Fruit fly (Drosophila melanogaster) whole organism, embryonic: ENCODE measurements around the gene Tbca.

Experiments
- Antp ChIP-seq: fragments of 200-800 bp; sonication (Bioruptor generic); optimal IDR thresholded peaks from 3 replicates; lab custom pipeline; 2016; ENCODE audit warnings: missing biosample characterization, missing genetic modification characterization
- Asciz ChIP-seq: fragments of 200-800 bp; sonication (Bioruptor generic); optimal IDR thresholded peaks from 2 replicates; lab custom pipeline; 2017; ENCODE audit warnings: missing biosample characterization, mild to moderate bottlenecking, missing genetic modification characterization, missing genetic modification reagents
- Awh ChIP-seq: fragments of 200-800 bp; sonication (Bioruptor generic); IDR thresholded peaks from 2 replicates; pipeline ENCODE4, ENCODE4 v1.3.6; 2022; ENCODE audit warnings: missing biosample characterization, missing genetic modification characterization
- B-H2 ChIP-seq: fragments of 200-800 bp; sonication (Bioruptor generic); optimal IDR thresholded peaks from 2 replicates; lab custom pipeline; 2018; ENCODE audit warnings: missing biosample characterization, mild to moderate bottlenecking, missing genetic modification characterization
- Blimp-1 ChIP-seq: fragments of 200-800 bp; sonication (Bioruptor generic); optimal IDR thresholded peaks from 3 replicates; lab custom pipeline; 2018; ENCODE audit warnings: missing biosample characterization, missing genetic modification characterization, mild to moderate bottlenecking, moderate library complexity, missing genetic modification reagents
- CG10979 ChIP-seq: fragments of 200-800 bp; sonication (Bioruptor generic); optimal IDR thresholded peaks from 2 replicates; lab custom pipeline; 2018; ENCODE audit warnings: missing biosample characterization, mild to moderate bottlenecking, missing genetic modification characterization, moderate library complexity
- CG11398 ChIP-seq: fragments of 200-800 bp; sonication (Bioruptor generic); optimal IDR thresholded peaks from 2 replicates; lab custom pipeline; 2016; ENCODE audit warnings: missing biosample characterization, missing genetic modification characterization
- CG11723 ChIP-seq: fragments of 200-800 bp; sonication (Bioruptor generic); optimal IDR thresholded peaks from 2 replicates; lab custom pipeline; 2017; ENCODE audit warnings: missing biosample characterization, mild to moderate bottlenecking, missing genetic modification characterization
- CG12299 ChIP-seq: fragments of 200-800 bp; sonication (Bioruptor generic); optimal IDR thresholded peaks from 2 replicates; lab custom pipeline; 2018; ENCODE audit warnings: missing biosample characterization, mild to moderate bottlenecking, missing genetic modification characterization
- CG14014 ChIP-seq: fragments of 200-800 bp; sonication (Bioruptor generic); IDR thresholded peaks from 2 replicates; pipeline ENCODE4 v1.3.6; 2022; ENCODE audit warnings: missing biosample characterization, missing genetic modification characterization
- CG17829 ChIP-seq: fragments of 200-800 bp; optimal IDR thresholded peaks from 2 replicates; lab custom pipeline; 2019; ENCODE audit warnings: missing biosample characterization, mild to moderate bottlenecking, missing genetic modification characterization, moderate library complexity
- CG18619 ChIP-seq: fragments of 200-800 bp; sonication (Bioruptor generic); optimal IDR thresholded peaks from 3 replicates; lab custom pipeline; 2017; ENCODE audit warnings: missing biosample characterization, mild to moderate bottlenecking, missing genetic modification characterization
- CG2875 ChIP-seq: fragments of 200-800 bp; sonication (Bioruptor generic); optimal IDR thresholded peaks from 2 replicates; lab custom pipeline; 2017; ENCODE audit warnings: missing biosample characterization, mild to moderate bottlenecking, missing genetic modification characterization, missing genetic modification reagents
- CG30403 ChIP-seq: fragments of 200-800 bp; sonication (Bioruptor generic); optimal IDR thresholded peaks from 3 replicates; lab custom pipeline; 2016; ENCODE audit warnings: missing biosample characterization, missing genetic modification characterization
- CG31441 ChIP-seq: fragments of 200-800 bp; sonication (Bioruptor generic); IDR thresholded peaks from 2 replicates; pipeline ENCODE4 v1.3.6; 2022; ENCODE audit warnings: missing biosample characterization, missing genetic modification characterization
- CG42726 ChIP-seq: fragments of 200-800 bp; sonication (Bioruptor generic); IDR thresholded peaks from 2 replicates; pipeline ENCODE4 v1.3.6; 2022; ENCODE audit warnings: missing biosample characterization, missing genetic modification characterization; ENCODE audit not compliant: partially characterized antibody
- CG4730 ChIP-seq: fragments of 200-800 bp; sonication (Bioruptor generic); IDR thresholded peaks from 2 replicates; pipeline ENCODE4 v1.3.6; 2022; ENCODE audit warnings: missing biosample characterization, missing genetic modification characterization
- CG4820 ChIP-seq: fragments of 200-800 bp; sonication (Bioruptor generic); optimal IDR thresholded peaks from 3 replicates; lab custom pipeline; 2016; ENCODE audit warnings: missing biosample characterization, missing genetic modification characterization
- CG5953 ChIP-seq: fragments of 200-800 bp; sonication (Bioruptor generic); IDR thresholded peaks from 2 replicates; pipeline ENCODE4 v1.3.6; 2022; ENCODE audit warnings: missing biosample characterization, missing genetic modification characterization
- CG6791 ChIP-seq: fragments of 200-800 bp; sonication (Bioruptor generic); IDR thresholded peaks from 3 replicates; pipeline ENCODE4 v1.3.6; 2022; ENCODE audit warnings: missing biosample characterization, missing genetic modification characterization; ENCODE audit not compliant: partially characterized antibody
- CG6854 ChIP-seq: fragments of 200-800 bp; sonication (Bioruptor generic); optimal IDR thresholded peaks from 3 replicates; lab custom pipeline; 2017; ENCODE audit warnings: missing biosample characterization, mild to moderate bottlenecking, missing genetic modification characterization
- CG7271 ChIP-seq: fragments of 200-800 bp; sonication (Bioruptor generic); optimal IDR thresholded peaks from 2 replicates; lab custom pipeline; 2018; ENCODE audit warnings: missing biosample characterization, mild to moderate bottlenecking, missing genetic modification characterization, moderate library complexity
- CG7556 ChIP-seq: fragments of 200-800 bp; sonication (Bioruptor generic); optimal IDR thresholded peaks from 2 replicates; lab custom pipeline; 2017; ENCODE audit warnings: missing biosample characterization, mild to moderate bottlenecking, missing genetic modification characterization
- CoRest ChIP-seq: fragments of 200-800 bp; sonication (Bioruptor generic); optimal IDR thresholded peaks from 3 replicates; lab custom pipeline; 2018; ENCODE audit warnings: missing biosample characterization, mild to moderate bottlenecking, missing genetic modification characterization, moderate library complexity
- D19B ChIP-seq: fragments of 200-800 bp; sonication (Bioruptor generic); optimal IDR thresholded peaks from 2 replicates; lab custom pipeline; 2017; ENCODE audit warnings: missing biosample characterization, mild to moderate bottlenecking, missing genetic modification characterization
- Dll ChIP-seq: fragments of 200-800 bp; sonication (Bioruptor generic); IDR thresholded peaks from 4 replicates; pipeline ENCODE4 v1.3.6; 2022; ENCODE audit warnings: missing biosample characterization, missing genetic modification characterization; ENCODE audit not compliant: partially characterized antibody
- E2f1 ChIP-seq: fragments of 200-800 bp; sonication (Bioruptor generic); IDR thresholded peaks from 2 replicates; pipeline ENCODE4 v1.3.6; 2022; ENCODE audit warnings: missing biosample characterization, missing genetic modification characterization
- Gsc ChIP-seq: fragments of 200-800 bp; sonication (Bioruptor generic); IDR thresholded peaks from 2 replicates; pipeline ENCODE4 v1.3.6; 2022; ENCODE audit warnings: missing biosample characterization, missing genetic modification characterization
- Hand ChIP-seq: fragments of 200-800 bp; sonication (Bioruptor generic); optimal IDR thresholded peaks from 2 replicates; lab custom pipeline; 2017; ENCODE audit warnings: mild to moderate bottlenecking, missing biosample characterization, missing genetic modification reagents, missing genetic modification characterization
- Mes4 ChIP-seq: fragments of 200-800 bp; sonication (Bioruptor generic); optimal IDR thresholded peaks from 2 replicates; lab custom pipeline; 2016; ENCODE audit warnings: missing biosample characterization, missing genetic modification characterization
- Ravus ChIP-seq: fragments of 200-800 bp; sonication (Bioruptor generic); IDR thresholded peaks from 2 replicates; pipeline ENCODE4 v1.3.6; 2022; ENCODE audit warnings: missing biosample characterization, missing genetic modification characterization
- Scr ChIP-seq: fragments of 200-800 bp; sonication (Bioruptor generic); IDR thresholded peaks from 2 replicates; pipeline ENCODE4 v1.3.6; 2022; ENCODE audit warnings: missing biosample characterization, missing genetic modification characterization; ENCODE audit not compliant: partially characterized antibody
- TFAM ChIP-seq: fragments of 200-800 bp; sonication (Bioruptor generic); optimal IDR thresholded peaks from 2 replicates; lab custom pipeline; 2017; ENCODE audit warnings: missing biosample characterization, missing genetic modification characterization, inconsistent platforms
- al ChIP-seq: fragments of 200-800 bp; sonication (Bioruptor generic); IDR thresholded peaks from 2 replicates; pipeline ENCODE4 v1.3.6; 2022; ENCODE audit warnings: missing biosample characterization, missing genetic modification characterization
- bigmax ChIP-seq: fragments of 200-800 bp; sonication (Bioruptor generic); optimal IDR thresholded peaks from 2 replicates; lab custom pipeline; 2018; ENCODE audit warnings: missing biosample characterization, mild to moderate bottlenecking, missing genetic modification characterization
- cas ChIP-seq: fragments of 200-800 bp; sonication (Bioruptor generic); IDR thresholded peaks from 2 replicates; pipeline ENCODE4 v1.3.6; 2022; ENCODE audit warnings: missing biosample characterization, missing genetic modification characterization
- cato ChIP-seq: fragments of 200-800 bp; sonication (Bioruptor generic); optimal IDR thresholded peaks from 2 replicates; lab custom pipeline; 2016; ENCODE audit warnings: missing biosample characterization, missing genetic modification characterization, borderline replicate concordance
- dan ChIP-seq: fragments of 200-800 bp; sonication (Bioruptor generic); IDR thresholded peaks from 2 replicates; pipeline ENCODE4 v1.3.6; 2022; ENCODE audit warnings: missing biosample characterization, missing genetic modification characterization
- dimm ChIP-seq: fragments of 200-800 bp; sonication (Bioruptor generic); IDR thresholded peaks from 2 replicates; pipeline ENCODE4 v1.3.6; 2022; ENCODE audit warnings: missing biosample characterization, missing genetic modification characterization
- disco-r ChIP-seq: fragments of 200-800 bp; sonication (Bioruptor generic); optimal IDR thresholded peaks from 2 replicates; lab custom pipeline; 2016; ENCODE audit warnings: missing biosample characterization, missing genetic modification characterization
- fd96Cb ChIP-seq: fragments of 200-800 bp; sonication (Bioruptor generic); optimal IDR thresholded peaks from 2 replicates; lab custom pipeline; 2018; ENCODE audit warnings: missing biosample characterization, mild to moderate bottlenecking, missing genetic modification characterization, moderate library complexity
- gce ChIP-seq: fragments of 200-800 bp; sonication (Bioruptor generic); IDR thresholded peaks from 3 replicates; pipeline ENCODE4 v1.3.6; 2022; ENCODE audit warnings: missing biosample characterization, missing genetic modification characterization
- gcm2 ChIP-seq: fragments of 200-800 bp; sonication (Bioruptor generic); optimal IDR thresholded peaks from 2 replicates; lab custom pipeline; 2016; ENCODE audit warnings: missing biosample characterization, missing genetic modification characterization
- jing ChIP-seq: fragments of 200-800 bp; sonication (Bioruptor generic); optimal IDR thresholded peaks from 2 replicates; lab custom pipeline; 2018; ENCODE audit warnings: missing biosample characterization, mild to moderate bottlenecking, missing genetic modification characterization
- nmo ChIP-seq: fragments of 200-800 bp; sonication (Bioruptor generic); optimal IDR thresholded peaks from 2 replicates; lab custom pipeline; 2018; ENCODE audit warnings: missing biosample characterization, mild to moderate bottlenecking, missing genetic modification characterization, moderate library complexity
- pita ChIP-seq: fragments of 200-800 bp; sonication (Bioruptor generic); optimal IDR thresholded peaks from 2 replicates; lab custom pipeline; 2017; ENCODE audit warnings: missing biosample characterization, mild to moderate bottlenecking, missing genetic modification characterization
- row ChIP-seq: fragments of 200-800 bp; sonication (Bioruptor generic); IDR thresholded peaks from 3 replicates; pipeline ENCODE4 v1.3.6; 2022; ENCODE audit warnings: missing biosample characterization, missing genetic modification characterization
- shn ChIP-seq: fragments of 200-800 bp; sonication (Bioruptor generic); optimal IDR thresholded peaks from 3 replicates; lab custom pipeline; 2016; ENCODE audit warnings: missing biosample characterization, missing genetic modification characterization
- sqz ChIP-seq: fragments of 200-800 bp; sonication (Bioruptor generic); optimal IDR thresholded peaks from 3 replicates; lab custom pipeline; 2018; ENCODE audit warnings: missing biosample characterization, mild to moderate bottlenecking, missing genetic modification characterization
- tx ChIP-seq: fragments of 200-800 bp; sonication (Bioruptor generic); optimal IDR thresholded peaks from 2 replicates; lab custom pipeline; 2016; ENCODE audit warnings: missing biosample characterization, missing genetic modification characterization
- wek ChIP-seq: fragments of 200-800 bp; sonication (Bioruptor generic); optimal IDR thresholded peaks from 3 replicates; lab custom pipeline; 2018; ENCODE audit warnings: missing biosample characterization, mild to moderate bottlenecking, missing genetic modification characterization, moderate library complexity

The Tbca gene

DNA sequence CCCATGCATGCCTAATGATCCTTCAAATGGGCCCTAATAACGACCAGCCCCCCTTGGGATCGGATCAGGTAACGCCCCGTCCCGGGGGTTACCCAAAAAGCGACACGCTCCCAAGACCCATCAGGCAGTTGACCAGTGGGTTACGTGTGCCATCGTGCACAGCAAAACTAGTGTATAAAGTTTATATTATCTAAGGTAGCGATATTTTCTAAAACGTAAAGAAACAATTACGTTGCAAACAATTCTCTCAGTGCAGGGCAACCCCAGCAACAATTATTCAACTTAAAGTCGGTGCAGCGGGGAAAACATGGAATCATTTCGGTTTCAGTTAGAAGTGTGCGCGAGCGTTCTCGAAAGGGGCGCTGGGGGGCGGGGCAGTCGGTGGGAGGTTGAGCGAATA, 30.7 kb upstream of the Tbca start (continued):
- TF ChIP-seq CG6791 (GFP tag; lab: Robert Waterston, UW) (0 out of 3 replicates have a peak, but pooled peaks have one; percentile 5), CG6854 (GFP tag; lab: Kevin White, UChicago) (no peak), dimm (GFP tag; lab: Robert Waterston, UW) (no peak), nmo (GFP tag; lab: Kevin White, UChicago) (peak; percentile 37), wek (no peak), pita (GFP tag; lab: Kevin White, UChicago) (no peak), gce (GFP tag; lab: Robert Waterston, UW) (0 out of 3 replicates have a peak, but pooled peaks have one; percentile 19), CG2875 (no peak), fd96Cb (tag; lab: Kevin White, UChicago) (peak; percentile 25), row (GFP tag; lab: Robert Waterston, UW) (peak; percentile 36; the same call in 2 of the 3 replicates), D19B (GFP tag; lab: Kevin White, UChicago) (no peak), Awh (GFP tag; lab: Robert Waterston, UW) (peak; percentile 41; the same call in 1 of the 2 replicates), Dll (GFP tag; lab: Robert Waterston, UW) (no peak), CG17829 (tag; lab: Kevin White, UChicago) (no peak), CoRest (tag; lab: Kevin White, UChicago) (peak; percentile 27), sqz (GFP tag; lab: Kevin White, UChicago) (no peak), CG30403 (GFP tag; lab: Kevin White, UChicago) (peak; percentile 3), gcm2 (no peak), Antp (GFP tag; lab: Kevin White, UChicago) (no peak), CG7271 (no peak), Blimp-1 (peak; percentile 76), CG5953 (no peak), Gsc (GFP tag; lab: Robert Waterston, UW) (no peak), B-H2 (GFP tag; lab: Kevin White, UChicago) (no peak), CG14014 (GFP tag; lab: Robert Waterston, UW) (no peak), E2f1 (GFP tag; lab: Robert Waterston, UW) (no peak), disco-r (GFP tag; lab: Kevin White, UChicago) (no peak), CG11723 (GFP tag; lab: Kevin White, UChicago) (no peak), Mes4 (GFP tag; lab: Kevin White, UChicago) (no peak), CG42726 (no peak), cas (GFP tag; lab: Robert Waterston, UW) (no peak), Scr (GFP tag; lab: Robert Waterston, UW) (no peak), CG10979 (tag; lab: Kevin White, UChicago) (peak; percentile 55), Asciz (GFP tag; lab: Kevin White, UChicago) (no peak), shn (GFP tag; lab: Kevin White, UChicago) (peak; percentile 7), TFAM (GFP tag; lab: Kevin White, UChicago) (no peak), Ravus (no peak), al (GFP tag; lab: Robert Waterston, UW) (no peak), dan (no peak), CG4730 (no peak), CG18619 (GFP tag; lab: Kevin White, UChicago) (no peak), CG31441 (GFP tag; lab: Robert Waterston, UW) (peak; percentile 24; the same call in 1 of the 2 replicates), CG4820 (GFP tag; lab: Kevin White, UChicago) (no peak), CG12299 (tag; lab: Kevin White, UChicago) (no peak), tx (no peak), cato (no peak), jing (GFP tag; lab: Kevin White, UChicago) (no peak), CG11398 (no peak), Hand (no peak), CG7556 (GFP tag; lab: Kevin White, UChicago) (no peak), bigmax (GFP tag; lab: Kevin White, UChicago) (no peak)
